Worm (Caenorhabditis elegans): Measurements from ENCODE around the gene tbx-41.
A peak's percentile ranks its signal among the peaks of the same experiment; 100 is the strongest.

tbx-41 gene

ce11 chrX:1880665-1881064 is 15.6 kb downstream of the tbx-41 start (continued):
- TF ChIP-seq egl-5 (tag; optimal IDR thresholded peaks at IDR 0.05), result no peak
- peak; percentile 15 for TF ChIP-seq pqm-1 (tag; optimal IDR thresholded peaks at IDR 0.05)
- TF ChIP-seq hmg-11 (tag; optimal IDR thresholded peaks at IDR 0.05), result peak; percentile 97
- TF ChIP-seq mml-1 (tag; optimal IDR thresholded peaks at IDR 0.05), result no peak
- TF ChIP-seq ztf-4 (tag; optimal IDR thresholded peaks at IDR 0.05), result no peak
- no peak for TF ChIP-seq lin-15B (tag; optimal IDR thresholded peaks at IDR 0.05)
- no peak for TF ChIP-seq egl-27 (tag; optimal IDR thresholded peaks at IDR 0.05)
- TF ChIP-seq R02D3.7 (tag; optimal IDR thresholded peaks at IDR 0.05), result no peak
- no peak for TF ChIP-seq elt-3 (tag; optimal IDR thresholded peaks at IDR 0.05)
- no peak for TF ChIP-seq nhr-11 (tag; optimal IDR thresholded peaks at IDR 0.05)
- no peak for TF ChIP-seq ama-1 (optimal IDR thresholded peaks at IDR 0.05)
- no peak for TF ChIP-seq ceh-16 (tag; optimal IDR thresholded peaks at IDR 0.05)
- no peak for TF ChIP-seq fkh-2 (tag; optimal IDR thresholded peaks at IDR 0.05)
- no peak for TF ChIP-seq nhr-23 (tag; optimal IDR thresholded peaks at IDR 0.05)
- TF ChIP-seq eor-1 (tag; optimal IDR thresholded peaks at IDR 0.05), result peak in 1 of 2 experiments; percentile 35
- no peak for TF ChIP-seq ceh-9 (tag; optimal IDR thresholded peaks at IDR 0.05)

ce11 chrX:1888445-1889035 is 23.5 kb downstream of the tbx-41 start:
- peak; percentile 38 for TF ChIP-seq nfya-1 (tag; optimal IDR thresholded peaks at IDR 0.05; ENCODE audit: insufficient read depth)
- TF ChIP-seq R02D3.7 (tag; optimal IDR thresholded peaks at IDR 0.05), result peak; percentile 25
- peak; percentile 63 for TF ChIP-seq ceh-28 (tag; optimal IDR thresholded peaks at IDR 0.05)
- TF ChIP-seq skn-1 (tag; optimal IDR thresholded peaks at IDR 0.05), result peak; percentile 80
- TF ChIP-seq nhr-11 (tag; optimal IDR thresholded peaks at IDR 0.05), result peak; percentile 32
- TF ChIP-seq fkh-10 (GFP tag; optimal IDR thresholded peaks at IDR 0.05), result no peak
- peak; percentile 16 for TF ChIP-seq lin-39 (tag; optimal IDR thresholded peaks at IDR 0.05)
- no peak for TF ChIP-seq ceh-9 (tag; optimal IDR thresholded peaks at IDR 0.05)
- TF ChIP-seq pha-4 (tag; optimal IDR thresholded peaks at IDR 0.05), result peak; percentile 27
- TF ChIP-seq unc-62 (GFP tag; optimal IDR thresholded peaks at IDR 0.05), result no peak
- peak; percentile 9 for TF ChIP-seq lsy-12 (tag; optimal IDR thresholded peaks at IDR 0.05)
- TF ChIP-seq tbx-2 (tag; optimal IDR thresholded peaks at IDR 0.05), result peak; percentile 85
- TF ChIP-seq jun-1 (tag; optimal IDR thresholded peaks at IDR 0.05), result peak; percentile 67
- no peak for TF ChIP-seq elt-3 (tag; optimal IDR thresholded peaks at IDR 0.05)
- TF ChIP-seq elt-2 (tag; optimal IDR thresholded peaks at IDR 0.05), result peak; percentile 13
- peak; percentile 5 for TF ChIP-seq egl-5 (tag; optimal IDR thresholded peaks at IDR 0.05)
- TF ChIP-seq lin-15B (tag; optimal IDR thresholded peaks at IDR 0.05), result no peak
- TF ChIP-seq ama-1 (optimal IDR thresholded peaks at IDR 0.05), result no peak
- no peak for TF ChIP-seq nhr-28 (tag; optimal IDR thresholded peaks at IDR 0.05)
- TF ChIP-seq snpc-4 (tag; optimal IDR thresholded peaks at IDR 0.05), result peak; percentile 64

- TF ChIP-seq nhr-23 (tag; optimal IDR thresholded peaks at IDR 0.05) (no peak), sea-2 (GFP tag; optimal IDR thresholded peaks at IDR 0.05) (no peak), elt-2 (tag; optimal IDR thresholded peaks at IDR 0.05) (no peak)
Measured at ce11 chrX:1890817-1891216, 25.8 kb downstream of the tbx-41 start.

- TF ChIP-seq nfya-1 (tag; optimal IDR thresholded peaks at IDR 0.05; ENCODE audit: insufficient read depth) (no peak), zag-1 (tag; optimal IDR thresholded peaks at IDR 0.05) (no peak), egl-27 (tag; optimal IDR thresholded peaks at IDR 0.05) (no peak), sea-2 (GFP tag; optimal IDR thresholded peaks at IDR 0.05) (no peak), nhr-23 (tag; optimal IDR thresholded peaks at IDR 0.05) (no peak), elt-3 (tag; optimal IDR thresholded peaks at IDR 0.05) (no peak), eor-1 (tag; optimal IDR thresholded peaks at IDR 0.05) (no peak), fos-1 (tag; optimal IDR thresholded peaks at IDR 0.05) (no peak), ama-1 (optimal IDR thresholded peaks at IDR 0.05) (no peak), mml-1 (tag; optimal IDR thresholded peaks at IDR 0.05) (no peak), elt-1 (tag; optimal IDR thresholded peaks at IDR 0.05) (no peak), ztf-11 (tag; optimal IDR thresholded peaks at IDR 0.05) (no peak)
Measured at ce11 chrX:1891887-1892286, 26.8 kb downstream of the tbx-41 start, which contains the start of gene B0294.3. B0294.3 (plus strand) TSS chrX:1892187.

ce11 chrX:1897243-1897642 is 32.2 kb downstream of the tbx-41 start, which contains the start of gene B0294.1:
B0294.1 (minus strand) TSS chrX:1897343.
- TF ChIP-seq ceh-9 (tag; optimal IDR thresholded peaks at IDR 0.05) (no peak), nhr-67 (tag; optimal IDR thresholded peaks at IDR 0.05) (no peak), nhr-23 (tag; optimal IDR thresholded peaks at IDR 0.05) (no peak), daf-12 (tag; optimal IDR thresholded peaks at IDR 0.05) (no peak), hmg-11 (tag; optimal IDR thresholded peaks at IDR 0.05) (no peak)

Data from whole organism, L3 larva.